Fruit fly (Drosophila melanogaster) whole organism, adult: ENCODE measurements around the gene MtnA.
A peak's percentile ranks its signal among the peaks of the same experiment; 100 is the strongest.

Experiments
- CG11617 ChIP-seq: fragments of 200-800 bp; sonication (Bioruptor generic); optimal IDR thresholded peaks from 2 replicates; lab custom pipeline; 2017; ENCODE audit warnings: mild to moderate bottlenecking, missing biosample characterization, missing genetic modification reagents, missing genetic modification characterization
- CG14711 ChIP-seq: fragments of 200-800 bp; sonication (Bioruptor generic); optimal IDR thresholded peaks from 2 replicates; lab custom pipeline; 2018; ENCODE audit warnings: missing biosample characterization, mild to moderate bottlenecking, missing genetic modification characterization, moderate library complexity
- CG33017 ChIP-seq: fragments of 200-800 bp; sonication (Bioruptor generic); optimal IDR thresholded peaks from 2 replicates; lab custom pipeline; 2018; ENCODE audit warnings: missing biosample characterization, mild to moderate bottlenecking, missing genetic modification characterization, moderate library complexity
- CG7045 ChIP-seq: fragments of 200-800 bp; sonication (Bioruptor generic); optimal IDR thresholded peaks from 2 replicates; lab custom pipeline; 2017; ENCODE audit warnings: missing biosample characterization, mild to moderate bottlenecking, missing genetic modification characterization
- CG7101 ChIP-seq: fragments of 200-800 bp; sonication (Bioruptor generic); optimal IDR thresholded peaks from 2 replicates; lab custom pipeline; 2018; ENCODE audit warnings: missing biosample characterization, mild to moderate bottlenecking, missing genetic modification characterization, moderate library complexity
- Clk ChIP-seq: fragments of 200-800 bp; sonication (Bioruptor generic); optimal IDR thresholded peaks from 2 replicates; lab custom pipeline; 2017; ENCODE audit warnings: missing biosample characterization, missing genetic modification characterization
- Crg-1 ChIP-seq: fragments of 200-800 bp; sonication (Bioruptor generic); optimal IDR thresholded peaks from 2 replicates; lab custom pipeline; 2016; ENCODE audit warnings: missing biosample characterization, missing genetic modification characterization
- Mnt ChIP-seq: fragments of 200-800 bp; sonication (Bioruptor generic); optimal IDR thresholded peaks from 2 replicates; lab custom pipeline; 2016; ENCODE audit warnings: missing biosample characterization, mild to moderate bottlenecking, missing genetic modification characterization
- kay ChIP-seq: fragments of 200-800 bp; sonication (Bioruptor generic); peaks from one replicate; lab custom pipeline; 2016; ENCODE audit warnings: missing biosample characterization, missing genetic modification characterization, borderline replicate concordance
- ovo ChIP-seq: fragments of 200-800 bp; sonication (Bioruptor generic); optimal IDR thresholded peaks from 2 replicates; lab custom pipeline; 2016; ENCODE audit warnings: missing biosample characterization, missing genetic modification characterization
- tj ChIP-seq: fragments of 200-800 bp; sonication (Bioruptor generic); optimal IDR thresholded peaks from 3 replicates; lab custom pipeline; 2017; ENCODE audit warnings: missing biosample characterization, mild to moderate bottlenecking, missing genetic modification characterization, moderate library complexity
- toe ChIP-seq: fragments of 200-800 bp; sonication (Bioruptor generic); optimal IDR thresholded peaks from 2 replicates; lab custom pipeline; 2016; ENCODE audit warnings: missing biosample characterization, missing genetic modification characterization

DNA sequence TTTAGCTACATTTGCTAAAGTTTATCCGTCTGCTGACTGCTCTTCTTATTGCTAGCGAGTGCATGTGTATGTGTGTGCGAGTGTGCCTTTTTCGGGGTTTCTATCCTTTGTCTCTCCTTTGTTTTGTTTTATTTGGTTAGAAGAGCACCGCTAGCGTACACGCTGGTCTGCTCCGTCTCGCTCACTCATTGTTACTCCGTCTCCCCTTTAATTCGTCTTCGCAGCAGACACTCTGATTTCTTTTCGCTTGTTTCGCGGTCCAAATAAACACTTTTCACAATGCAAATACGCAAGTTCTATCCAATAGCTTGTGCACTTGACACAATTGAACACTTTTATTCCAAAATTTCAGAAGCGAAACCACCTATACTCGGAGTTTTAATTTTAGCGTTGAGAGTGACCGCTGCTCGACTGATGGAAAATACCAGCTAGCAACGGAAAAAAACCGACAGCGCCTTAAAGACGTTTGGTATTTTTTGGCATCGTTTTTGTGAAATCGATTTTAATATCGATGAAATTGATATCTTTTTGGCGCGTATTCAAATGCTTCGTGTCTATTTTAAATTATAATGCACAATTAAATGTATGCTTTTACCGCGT, 24.9 kb upstream of the MtnA start, which contains the start of gene FBXO11:
- no peak for TF ChIP-seq toe (GFP tag; lab: Kevin White, UChicago)
- peak; percentile 37 for TF ChIP-seq Clk (GFP tag; lab: Kevin White, UChicago)
- TF ChIP-seq tj (GFP tag; lab: Kevin White, UChicago): peak; percentile 78
- peak; percentile 68 for TF ChIP-seq CG7045 (GFP tag; lab: Kevin White, UChicago)
- peak; percentile 58 for TF ChIP-seq CG33017 (tag; lab: Kevin White, UChicago)
- peak; percentile 2 for TF ChIP-seq ovo (GFP tag; lab: Kevin White, UChicago)
- peak; percentile 36 for TF ChIP-seq Crg-1
- peak; percentile 19 for TF ChIP-seq CG7101
- TF ChIP-seq CG11617 (GFP tag; lab: Kevin White, UChicago): peak; percentile 86
- no peak for TF ChIP-seq kay (GFP tag; lab: Kevin White, UChicago)
- peak; percentile 32 for TF ChIP-seq CG14711
- peak; percentile 67 for TF ChIP-seq Mnt (GFP tag; lab: Kevin White, UChicago)
